Worm (Caenorhabditis elegans) whole organism, early embryonic: ENCODE data around the gene nep-1.
"Not testable (repeated sequence)": the region's sequence is repeated elsewhere in the genome, so short reads cannot be mapped to it uniquely, and the experiment has no call there.

ENCODE experiments used
- B0310.2 ChIP-seq: sonication (generic microtip); optimal IDR thresholded peaks from 2 replicates; lab custom pipeline; 2016; ENCODE audit warnings: mild to moderate bottlenecking, missing genetic modification characterization, missing compliant biosample characterization
- F13C5.2 ChIP-seq: sonication (generic microtip); optimal IDR thresholded peaks from 2 replicates; lab custom pipeline; 2017; ENCODE audit warnings: mild to moderate bottlenecking, missing genetic modification characterization, inconsistent platforms, missing compliant biosample characterization
- aly-1 ChIP-seq: sonication (generic microtip); optimal IDR thresholded peaks from 2 replicates; lab custom pipeline; 2016; ENCODE audit warnings: missing genetic modification characterization, missing compliant biosample characterization
- ama-1 ChIP-seq: fragments of 150-350 bp; optimal IDR thresholded peaks from 2 replicates; lab custom pipeline; 2014
- ceh-13 ChIP-seq: fragments of 200-800 bp; sonication (Bioruptor generic); optimal IDR thresholded peaks from 2 replicates; lab custom pipeline; 2018; ENCODE audit warnings: mild to moderate bottlenecking, missing genetic modification characterization, missing compliant biosample characterization
- ceh-36 ChIP-seq: sonication (generic microtip); optimal IDR thresholded peaks from 2 replicates; lab custom pipeline; 2016; ENCODE audit warnings: missing genetic modification characterization, inconsistent platforms, missing compliant biosample characterization
- ets-7 ChIP-seq: sonication (generic microtip); optimal IDR thresholded peaks from 2 replicates; lab custom pipeline; 2016; ENCODE audit warnings: missing genotype, missing genetic modification characterization, missing compliant biosample characterization
- flt-1 ChIP-seq: fragments of 200-800 bp; sonication (Bioruptor generic); IDR thresholded peaks from 2 replicates; pipeline ENCODE4 v1.3.6; 2022; ENCODE audit warnings: missing genetic modification characterization, missing compliant biosample characterization
- hmbx-1 ChIP-seq: sonication (generic microtip); optimal IDR thresholded peaks from 2 replicates; lab custom pipeline; 2016; ENCODE audit warnings: mild to moderate bottlenecking, missing genetic modification characterization, missing compliant biosample characterization
- hmg-4 ChIP-seq: fragments of 200-800 bp; sonication (Bioruptor generic); optimal IDR thresholded peaks from 2 replicates; lab custom pipeline; 2018; ENCODE audit warnings: mild to moderate bottlenecking, missing genetic modification characterization, missing compliant biosample characterization
- hnd-1 ChIP-seq: sonication (generic microtip); optimal IDR thresholded peaks from 2 replicates; lab custom pipeline; 2016; ENCODE audit warnings: missing genetic modification characterization, missing compliant biosample characterization
- pes-1 ChIP-seq: fragments of 200-800 bp; sonication (Bioruptor generic); IDR thresholded peaks from 2 replicates; pipeline ENCODE4 v1.3.6; 2022; ENCODE audit warnings: missing genetic modification reagents, missing genetic modification characterization, missing compliant biosample characterization
- scrt-1 ChIP-seq: fragments of 200-800 bp; sonication (Bioruptor generic); IDR thresholded peaks from 2 replicates; pipeline ENCODE4 v1.3.6; 2022; ENCODE audit warnings: missing genetic modification characterization, missing compliant biosample characterization
- sea-1 ChIP-seq: fragments of 200-800 bp; sonication (Bioruptor generic); conservative IDR thresholded peaks from 2 replicates; pipeline ENCODE4 v1.3.6; 2022; ENCODE audit warnings: missing genetic modification characterization, missing compliant biosample characterization
- tbx-11 ChIP-seq: fragments of 200-800 bp; sonication (Bioruptor generic); IDR thresholded peaks from 2 replicates; pipeline ENCODE4 v1.3.6; 2022; ENCODE audit warnings: missing genetic modification characterization, missing compliant biosample characterization
- tbx-37 ChIP-seq: fragments of 200-800 bp; sonication (Bioruptor generic); conservative IDR thresholded peaks from 2 replicates; pipeline ENCODE4 v1.3.6; 2022; ENCODE audit warnings: missing genetic modification reagents, missing genetic modification characterization, missing compliant biosample characterization
- tra-4 ChIP-seq: sonication (generic microtip); optimal IDR thresholded peaks from 2 replicates; lab custom pipeline; 2017; ENCODE audit warnings: missing genetic modification characterization, missing compliant biosample characterization

Gene nep-1

ce11 chrII:11657079-11657478 is at the start of gene nep-1:
TSS of gene nep-1 (minus strand) at chrII:11657179.
- TF ChIP-seq F13C5.2 (tag; lab: Kevin White, UChicago) = no peak
- TF ChIP-seq ceh-13 (GFP tag; lab: Kevin White, UChicago) = no peak
- no peak for TF ChIP-seq ama-1 (lab: Kevin White, UChicago)
- no peak for TF ChIP-seq sea-1 (GFP tag; lab: Robert Waterston, UW)
- TF ChIP-seq hmbx-1 = no peak
- no peak for TF ChIP-seq aly-1 (tag; lab: Kevin White, UChicago)
- no peak for TF ChIP-seq pes-1 (GFP tag; lab: Robert Waterston, UW)
- no peak for TF ChIP-seq tbx-37 (GFP tag; lab: Robert Waterston, UW)
- no peak for TF ChIP-seq ets-7
- no peak for TF ChIP-seq tbx-11 (GFP tag; lab: Robert Waterston, UW)
- no peak for TF ChIP-seq tra-4
- no peak for TF ChIP-seq B0310.2 (tag; lab: Kevin White, UChicago)
- TF ChIP-seq hnd-1 (tag; lab: Kevin White, UChicago) = no peak
- no peak for TF ChIP-seq flt-1 (GFP tag; lab: Robert Waterston, UW)
- no peak for TF ChIP-seq scrt-1
- TF ChIP-seq ceh-36 = no peak
- TF ChIP-seq hmg-4 = no peak

- no peak for TF ChIP-seq ceh-13 (GFP tag; lab: Kevin White, UChicago)
- TF ChIP-seq ceh-36 = no peak
- no peak for TF ChIP-seq hmg-4
- TF ChIP-seq pes-1 (GFP tag; lab: Robert Waterston, UW) = no peak
- TF ChIP-seq B0310.2 (tag; lab: Kevin White, UChicago) = no peak
- TF ChIP-seq hnd-1 (tag; lab: Kevin White, UChicago) = no peak
- no peak for TF ChIP-seq flt-1 (GFP tag; lab: Robert Waterston, UW)
- no peak for TF ChIP-seq hmbx-1
- TF ChIP-seq scrt-1 = no peak
- no peak for TF ChIP-seq tbx-37 (GFP tag; lab: Robert Waterston, UW)
- TF ChIP-seq tbx-11 (GFP tag; lab: Robert Waterston, UW) = no peak
- TF ChIP-seq sea-1 (GFP tag; lab: Robert Waterston, UW) = no peak
- no peak for TF ChIP-seq ama-1 (lab: Kevin White, UChicago)
- no peak for TF ChIP-seq F13C5.2 (tag; lab: Kevin White, UChicago)
Observed at ce11 chrII:11705787-11706186, 48.8 kb upstream of the nep-1 start, which contains the start of gene VF13D12L.3. TSS of gene VF13D12L.3 (plus strand) at chrII:11706009.

- TF ChIP-seq scrt-1 = no peak
- TF ChIP-seq tbx-37 (GFP tag; lab: Robert Waterston, UW) = no peak
Observed at ce11 chrII:11700635-11701034, 43.7 kb upstream of the nep-1 start.

ce11 chrII:11700200-11700599 is 43.2 kb upstream of the nep-1 start, which contains the start of gene inos-1:
TSS of gene inos-1 (minus strand) at chrII:11700300.
- TF ChIP-seq B0310.2 (tag; lab: Kevin White, UChicago) = no peak
- TF ChIP-seq pes-1 (GFP tag; lab: Robert Waterston, UW) = no peak
- no peak for TF ChIP-seq scrt-1
- no peak for TF ChIP-seq ceh-13 (GFP tag; lab: Kevin White, UChicago)
- TF ChIP-seq hnd-1 (tag; lab: Kevin White, UChicago) = no peak
- TF ChIP-seq aly-1 (tag; lab: Kevin White, UChicago) = no peak
- TF ChIP-seq flt-1 (GFP tag; lab: Robert Waterston, UW) = no peak
- no peak for TF ChIP-seq ets-7
- TF ChIP-seq ceh-36 = no peak
- no peak for TF ChIP-seq sea-1 (GFP tag; lab: Robert Waterston, UW)
- no peak for TF ChIP-seq tbx-11 (GFP tag; lab: Robert Waterston, UW)
- TF ChIP-seq tbx-37 (GFP tag; lab: Robert Waterston, UW) = no peak
- no peak for TF ChIP-seq ama-1 (lab: Kevin White, UChicago)
- no peak for TF ChIP-seq hmg-4
- no peak for TF ChIP-seq F13C5.2 (tag; lab: Kevin White, UChicago)
- TF ChIP-seq hmbx-1 = no peak
- TF ChIP-seq tra-4 = no peak

ce11 chrII:11695945-11696270 is 38.9 kb upstream of the nep-1 start, which contains the start of gene xpf-1:
TSS of gene xpf-1 (plus strand) at chrII:11696171.
- TF ChIP-seq hmg-4 (no peak), sea-1 (GFP tag; lab: Robert Waterston, UW) (no peak), ama-1 (lab: Kevin White, UChicago) (no peak), tra-4 (no peak), tbx-11 (GFP tag; lab: Robert Waterston, UW) (no peak), ceh-13 (GFP tag; lab: Kevin White, UChicago) (no peak), F13C5.2 (tag; lab: Kevin White, UChicago) (no peak), hmbx-1 (no peak), tbx-37 (GFP tag; lab: Robert Waterston, UW) (no peak), hnd-1 (tag; lab: Kevin White, UChicago) (no peak)

ce11 chrII:11695161-11695944 is 38.4 kb upstream of the nep-1 start, which contains the start of gene tars-1:
TSS of gene tars-1 (minus strand) at chrII:11695657.
- not testable (repeated sequence) for TF ChIP-seq ceh-36; sea-1 (GFP tag; lab: Robert Waterston, UW); aly-1 (tag; lab: Kevin White, UChicago)

- peak; percentile 65 for TF ChIP-seq F13C5.2 (tag; lab: Kevin White, UChicago)
- TF ChIP-seq tbx-11 (GFP tag; lab: Robert Waterston, UW) = no peak
- peak; percentile 32; the same call in 1 of the 2 replicates for TF ChIP-seq pes-1 (GFP tag; lab: Robert Waterston, UW)
Observed at ce11 chrII:11694432-11694831, 37.5 kb upstream of the nep-1 start.

- no peak for TF ChIP-seq tra-4
- no peak for TF ChIP-seq hmbx-1
- no peak for TF ChIP-seq pes-1 (GFP tag; lab: Robert Waterston, UW)
- TF ChIP-seq F13C5.2 (tag; lab: Kevin White, UChicago) = no peak
- TF ChIP-seq ceh-36 = no peak
- no peak for TF ChIP-seq ets-7
- no peak for TF ChIP-seq hnd-1 (tag; lab: Kevin White, UChicago)
- TF ChIP-seq ama-1 (lab: Kevin White, UChicago) = no peak
- no peak for TF ChIP-seq hmg-4
- no peak for TF ChIP-seq sea-1 (GFP tag; lab: Robert Waterston, UW)
- TF ChIP-seq tbx-11 (GFP tag; lab: Robert Waterston, UW) = no peak
- no peak for TF ChIP-seq scrt-1
- TF ChIP-seq flt-1 (GFP tag; lab: Robert Waterston, UW) = no peak
- no peak for TF ChIP-seq tbx-37 (GFP tag; lab: Robert Waterston, UW)
- TF ChIP-seq B0310.2 (tag; lab: Kevin White, UChicago) = no peak
Observed at ce11 chrII:11690868-11691267, 33.9 kb upstream of the nep-1 start.
